Worm (Caenorhabditis elegans) whole organism, L4 larva: ENCODE data around the gene oac-41.

ENCODE experiments used
- lsy-2 ChIP-seq, 2 experiments: fragments of 150-350 bp in 1 of 2; sonication (generic microtip) in 1 of 2; optimal IDR thresholded peaks; 2 replicates each; lab custom pipeline; 2014 to 2017; ENCODE audit warnings: missing biosample characterization in 2 of 2, missing genetic modification characterization in 2 of 2
- unc-39 ChIP-seq: sonication (generic microtip); optimal IDR thresholded peaks from 2 replicates; lab custom pipeline; 2017; ENCODE audit warnings: missing biosample characterization, missing genetic modification characterization

ce11 chrV:9009175-9009574 lies 12.8 kb downstream of the oac-41 start, which contains the start of gene srx-2:
- no peak for TF ChIP-seq lsy-2 (tag; optimal IDR thresholded peaks at IDR 0.05; lab: Kevin White, UChicago)
- no peak for TF ChIP-seq unc-39 (tag; lab: Kevin White, UChicago)
